Worm (Caenorhabditis elegans): ENCODE results near the gene F44A2.5.

The F44A2.5 gene

DNA sequence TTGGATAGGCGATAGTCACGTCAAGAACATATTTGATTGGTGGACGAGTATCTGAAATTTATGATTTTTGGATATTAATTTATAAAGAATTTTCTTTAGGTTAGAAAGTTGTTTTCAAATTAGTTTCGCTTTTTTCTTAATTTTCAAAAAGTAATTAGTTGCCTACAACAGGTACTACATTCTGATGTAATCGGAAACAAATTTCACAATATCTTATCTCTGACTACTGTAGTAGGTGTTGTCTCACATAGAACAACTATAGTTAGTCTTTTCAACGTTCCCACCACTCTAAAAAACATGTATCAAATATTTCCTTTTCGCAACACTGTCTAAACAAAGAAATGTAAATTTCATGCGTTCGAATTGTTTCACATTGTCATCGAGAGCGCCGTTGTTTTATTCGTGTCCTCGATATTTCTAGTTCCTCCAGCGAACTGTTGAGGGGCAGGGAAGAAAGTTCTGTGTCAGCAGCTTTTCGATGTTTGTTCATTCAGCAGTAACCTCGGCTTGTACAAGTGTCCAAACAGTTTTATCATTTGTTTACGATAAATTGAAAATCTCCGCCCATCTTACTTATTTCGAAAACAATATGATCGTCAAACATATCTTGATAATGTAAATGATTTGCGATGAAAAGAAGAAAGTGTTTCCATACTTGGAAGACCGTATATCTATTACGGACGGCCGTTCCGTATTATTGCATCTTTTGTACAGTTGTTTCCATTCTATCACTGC lies 32.0 kb downstream of the F44A2.5 start:
- peak; percentile 8 for TF ChIP-seq hlh-30 (tag; optimal IDR thresholded peaks at IDR 0.05; ENCODE audit: insufficient read depth)
- TF ChIP-seq mes-2 (tag; optimal IDR thresholded peaks at IDR 0.05; ENCODE audit: poor library complexity, severe bottlenecking), result peak; percentile 0
- TF ChIP-seq daf-16 (GFP tag; optimal IDR thresholded peaks at IDR 0.05), result no peak
- peak; percentile 74 for TF ChIP-seq daf-16 (tag; optimal IDR thresholded peaks at IDR 0.05)
- TF ChIP-seq aha-1 (tag), result peak; percentile 46
- TF ChIP-seq T26A8.4 (GFP tag; IDR thresholded peaks at IDR 0.05), result no peak
- TF ChIP-seq nhr-28 (tag; optimal IDR thresholded peaks at IDR 0.05), result peak; percentile 97
- TF ChIP-seq Y48G9A.11 (GFP tag; IDR thresholded peaks at IDR 0.05), result no peak

DNA sequence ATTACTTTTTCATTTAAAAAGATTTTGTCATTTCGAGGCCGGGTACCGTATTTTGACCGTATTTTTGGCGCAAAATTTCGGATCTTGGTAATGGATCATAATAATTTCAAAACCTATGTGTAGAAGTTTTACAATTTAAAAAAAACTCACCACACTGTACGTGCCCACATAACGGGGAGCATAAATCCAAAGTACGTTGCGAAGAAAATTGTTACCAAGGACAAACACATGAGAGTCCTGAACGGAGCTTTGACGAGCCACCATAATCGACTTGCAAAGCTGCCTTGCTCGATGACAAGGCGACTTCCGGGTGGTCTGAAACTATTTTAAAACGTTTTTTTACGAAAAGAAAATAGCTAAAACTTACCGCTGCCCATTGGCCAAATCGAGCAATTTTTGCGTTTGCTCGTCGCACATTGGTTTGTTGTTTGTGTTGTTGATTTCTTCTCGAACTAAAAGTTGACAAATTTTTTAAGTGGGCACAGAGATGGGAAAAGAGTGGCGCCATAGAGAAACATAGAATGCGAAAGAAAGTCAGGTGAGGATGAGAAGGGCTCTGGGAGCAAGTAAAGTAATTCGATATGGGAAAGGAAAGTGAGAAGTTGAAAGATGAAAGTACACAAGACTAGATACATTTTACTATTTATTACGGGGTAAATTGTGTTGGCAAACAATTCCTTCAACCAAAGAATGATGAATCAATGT lies 35.3 kb downstream of the F44A2.5 start:
- TF ChIP-seq zip-2 (tag; optimal IDR thresholded peaks at IDR 0.05) (no peak), ama-1 (optimal IDR thresholded peaks at IDR 0.05) (no peak), rbr-2 (tag; optimal IDR thresholded peaks at IDR 0.05) (no peak), nhr-111 (GFP tag; optimal IDR thresholded peaks at IDR 0.05) (no peak), Y48G9A.11 (GFP tag; IDR thresholded peaks at IDR 0.05) (no peak), mdt-29 (GFP tag; IDR thresholded peaks at IDR 0.05) (no peak), daf-12 (tag; optimal IDR thresholded peaks at IDR 0.05) (no peak), zip-11 (GFP tag; IDR thresholded peaks at IDR 0.05) (no peak), ceh-32 (tag; optimal IDR thresholded peaks at IDR 0.05; ENCODE audit: poor library complexity) (no peak), spr-1 (tag; optimal IDR thresholded peaks at IDR 0.05) (no peak), ces-1 (GFP tag; optimal IDR thresholded peaks at IDR 0.05) (no peak), jun-1 (tag; optimal IDR thresholded peaks at IDR 0.05) (no peak), daf-16 (GFP tag; optimal IDR thresholded peaks at IDR 0.05) (no peak), daf-16 (tag; optimal IDR thresholded peaks at IDR 0.05) (peak; percentile 40), duxl-1 (tag; optimal IDR thresholded peaks at IDR 0.05; ENCODE audit: poor library complexity) (no peak), lim-7 (GFP tag; IDR thresholded peaks at IDR 0.05) (no peak), sdz-12 (GFP tag; optimal IDR thresholded peaks at IDR 0.05) (no peak), ztf-11 (tag; optimal IDR thresholded peaks at IDR 0.05) (no peak), F37D6.2 (tag; optimal IDR thresholded peaks at IDR 0.05) (no peak), unc-62 (GFP tag; optimal IDR thresholded peaks at IDR 0.05 in 1 of 2) (peak in 1 of 2 experiments; percentile 37), unc-62 (tag; optimal IDR thresholded peaks at IDR 0.05) (no peak), F10B5.3 (tag; optimal IDR thresholded peaks at IDR 0.05) (no peak), cey-2 (tag; optimal IDR thresholded peaks at IDR 0.05; ENCODE audit: borderline replicate concordance, insufficient read depth) (no peak), fos-1 (tag; optimal IDR thresholded peaks at IDR 0.05) (no peak), daf-19 (GFP tag; conservative IDR thresholded peaks at IDR 0.05) (no peak), lir-3 (tag; optimal IDR thresholded peaks at IDR 0.05) (no peak), nhr-76 (tag; optimal IDR thresholded peaks at IDR 0.05) (no peak), nhr-102 (tag; optimal IDR thresholded peaks at IDR 0.05) (no peak), lin-29 (GFP tag; IDR thresholded peaks at IDR 0.05) (no peak), unc-39 (tag; optimal IDR thresholded peaks at IDR 0.05) (no peak), ceh-82 (tag; optimal IDR thresholded peaks at IDR 0.05) (no peak), pha-4 (GFP tag; IDR thresholded peaks at IDR 0.05) (no peak), pha-4 (tag; optimal IDR thresholded peaks at IDR 0.05) (peak; percentile 77), madf-9 (GFP tag; conservative IDR thresholded peaks at IDR 0.05) (no peak), mxl-3 (GFP tag; optimal IDR thresholded peaks at IDR 0.05) (no peak), nhr-28 (tag; optimal IDR thresholded peaks at IDR 0.05) (peak; percentile 3), aha-1 (tag) (peak; percentile 95), dmd-6 (GFP tag; IDR thresholded peaks at IDR 0.05) (peak; percentile 29), daf-8 (GFP tag; IDR thresholded peaks at IDR 0.05) (no peak), lin-39 (tag; optimal IDR thresholded peaks at IDR 0.05) (no peak), ctbp-1 (GFP tag; IDR thresholded peaks at IDR 0.05) (no peak), nhr-42 (GFP tag; IDR thresholded peaks at IDR 0.05) (no peak), nhr-11 (tag; optimal IDR thresholded peaks at IDR 0.05) (peak; percentile 20)

Data from whole organism, L4 larva.